Fruit fly (Drosophila melanogaster): ENCODE measurements around the gene smog.
A peak's percentile ranks its signal among the peaks of the same experiment; 100 is the strongest.

The smog gene

dm6 chr2L:4906546-4907250, 54.0 kb downstream of the smog start, which contains the start of gene snsl (continued):
- TF ChIP-seq CG7839 (tag; optimal IDR thresholded peaks at IDR 0.05) (peak; percentile 83), CG10267 (tag; optimal IDR thresholded peaks at IDR 0.05) (peak; percentile 72), fd96Cb (tag; optimal IDR thresholded peaks at IDR 0.05) (peak; percentile 54), ATbp (GFP tag; optimal IDR thresholded peaks at IDR 0.05) (peak; percentile 36), kah (GFP tag; optimal IDR thresholded peaks at IDR 0.05) (peak; percentile 43), cwo (GFP tag; optimal IDR thresholded peaks at IDR 0.05) (peak; percentile 32), Blimp-1 (GFP tag; optimal IDR thresholded peaks at IDR 0.05) (peak; percentile 64), sens (GFP tag) (peak; percentile 84), gcm (GFP tag; optimal IDR thresholded peaks at IDR 0.05) (peak; percentile 73), run (tag; optimal IDR thresholded peaks at IDR 0.05) (peak; percentile 65), Scr (GFP tag; IDR thresholded peaks at IDR 0.05; ENCODE audit: partially characterized antibody) (no peak), lab (GFP tag; optimal IDR thresholded peaks at IDR 0.05) (peak; percentile 56), Sox102F (GFP tag; optimal IDR thresholded peaks at IDR 0.05) (peak; percentile 80), CG1603 (tag; optimal IDR thresholded peaks at IDR 0.05) (peak; percentile 32), CG6854 (GFP tag; optimal IDR thresholded peaks at IDR 0.05) (peak; percentile 10), bsh (GFP tag; optimal IDR thresholded peaks at IDR 0.05) (peak in 1 of 2 experiments; percentile 25), Ptx1 (GFP tag; IDR thresholded peaks at IDR 0.05) (peak; percentile 63), CTCF (GFP tag; optimal IDR thresholded peaks at IDR 0.05) (no peak), CG15011 (GFP tag; optimal IDR thresholded peaks at IDR 0.05) (no peak), Dek (tag; optimal IDR thresholded peaks at IDR 0.05) (peak; percentile 52), CG18619 (GFP tag; optimal IDR thresholded peaks at IDR 0.05) (peak; percentile 65), CG5180 (GFP tag; optimal IDR thresholded peaks at IDR 0.05) (peak; percentile 49), sd (tag; optimal IDR thresholded peaks at IDR 0.05) (peak; percentile 55), CG13424 (tag; optimal IDR thresholded peaks at IDR 0.05) (peak; percentile 88), CG18476 (GFP tag; optimal IDR thresholded peaks at IDR 0.05) (peak; percentile 2), ase (GFP tag; IDR thresholded peaks at IDR 0.05) (peak; percentile 41; the same call in 1 of the 3 replicates), CG30403 (GFP tag; optimal IDR thresholded peaks at IDR 0.05) (peak; percentile 67), CG16779 (GFP tag; IDR thresholded peaks at IDR 0.05) (no peak), CG10979 (tag; optimal IDR thresholded peaks at IDR 0.05) (peak; percentile 65), pita (GFP tag; optimal IDR thresholded peaks at IDR 0.05) (no peak), CG8478 (optimal IDR thresholded peaks at IDR 0.05) (no peak), pfk (GFP tag; optimal IDR thresholded peaks at IDR 0.05) (no peak), HLH3B (GFP tag; IDR thresholded peaks at IDR 0.05) (peak; percentile 38; the same call in 1 of the 2 replicates), Atf6 (GFP tag; IDR thresholded peaks at IDR 0.05) (peak; percentile 54; the same call in 1 of the 2 replicates), CG2199 (GFP tag; IDR thresholded peaks at IDR 0.05) (no peak), Med (GFP tag) (peak; percentile 85), Fer1 (GFP tag; optimal IDR thresholded peaks at IDR 0.05) (peak; percentile 59), dmrt11E (tag; optimal IDR thresholded peaks at IDR 0.05) (peak; percentile 5), tgo (GFP tag; IDR thresholded peaks at IDR 0.05) (no peak), B-H1 (GFP tag; IDR thresholded peaks at IDR 0.05) (no peak), CG10654 (GFP tag; optimal IDR thresholded peaks at IDR 0.05) (peak; percentile 1), HHEX (GFP tag; optimal IDR thresholded peaks at IDR 0.05) (peak; percentile 23), pan (optimal IDR thresholded peaks at IDR 0.05) (no peak), pan (GFP tag; optimal IDR thresholded peaks at IDR 0.05 in 1 of 2, IDR thresholded peaks at IDR 0.05 in 1 of 2) (peak in 1 of 2 experiments; percentile 47), CG33557 (GFP tag; optimal IDR thresholded peaks at IDR 0.05) (peak; percentile 42), mirr (GFP tag; optimal IDR thresholded peaks at IDR 0.05) (peak; percentile 0), scrt (GFP tag; optimal IDR thresholded peaks at IDR 0.05) (no peak), Deaf1 (tag; optimal IDR thresholded peaks at IDR 0.05) (peak; percentile 59), ken (GFP tag; IDR thresholded peaks at IDR 0.05) (peak; percentile 56; the same call in 1 of the 3 replicates)
